Worm (Caenorhabditis elegans): ENCODE results near the gene F42A6.6.

DNA sequence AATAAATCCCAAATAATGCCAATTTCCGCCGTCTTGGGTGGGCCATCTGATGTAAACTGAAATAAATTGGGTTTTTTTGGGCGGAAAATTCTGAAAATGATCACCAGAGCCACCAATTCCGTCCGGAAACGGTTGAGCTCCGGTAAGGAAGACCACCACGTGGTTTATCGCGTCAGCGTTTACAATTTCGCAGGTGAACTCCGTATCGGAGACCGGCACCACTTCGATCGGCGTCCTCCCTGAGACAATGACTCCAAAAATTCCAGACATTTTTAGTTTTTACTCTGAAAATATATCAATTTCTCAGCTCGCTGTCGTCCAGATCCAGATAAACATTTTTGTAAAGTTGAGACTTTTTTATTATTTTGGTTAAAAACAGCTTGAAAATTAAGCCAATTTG lies at the start of gene F42A6.6:
- TF ChIP-seq skn-1 (tag; optimal IDR thresholded peaks at IDR 0.05) (no peak), ceh-82 (tag; optimal IDR thresholded peaks at IDR 0.05) (no peak), unc-62 (GFP tag; optimal IDR thresholded peaks at IDR 0.05) (no peak), snpc-4 (tag; optimal IDR thresholded peaks at IDR 0.05) (no peak), nhr-12 (tag; optimal IDR thresholded peaks at IDR 0.05) (no peak), lin-15B (tag; optimal IDR thresholded peaks at IDR 0.05) (no peak)

Data from whole organism, L1 larva.